Fruit fly (Drosophila melanogaster) whole organism, wandering third instar larva: ENCODE results near the gene karr.

Experiments
- CG9705 ChIP-seq: fragments of 200-800 bp; sonication (Bioruptor generic); optimal IDR thresholded peaks from 2 replicates; lab custom pipeline; 2018; ENCODE audit warnings: missing biosample characterization, mild to moderate bottlenecking, missing genetic modification characterization
- GATAd ChIP-seq: sonication (Bioruptor generic); optimal IDR thresholded peaks from 2 replicates; lab custom pipeline; 2016; ENCODE audit warnings: missing biosample characterization, missing genetic modification characterization
- Hnf4 ChIP-seq: fragments of 200-800 bp; sonication (Bioruptor generic); optimal IDR thresholded peaks from 2 replicates; lab custom pipeline; 2016; ENCODE audit warnings: missing biosample characterization, mild to moderate bottlenecking, missing genetic modification characterization
- Hr78 ChIP-seq: fragments of >200 bp; optimal IDR thresholded peaks from 2 replicates; lab custom pipeline; 2017; ENCODE audit warnings: missing biosample characterization, missing genetic modification characterization
- Hr83 ChIP-seq: fragments of 200-300 bp; sonication (Bioruptor generic); optimal IDR thresholded peaks from 2 replicates; lab custom pipeline; 2016; ENCODE audit warnings: missing biosample characterization, mild to moderate bottlenecking, missing genetic modification characterization, moderate library complexity; ENCODE audit not compliant: poor library complexity, severe bottlenecking
- Mio ChIP-seq: sonication (Bioruptor generic); optimal IDR thresholded peaks from 2 replicates; lab custom pipeline; 2016; ENCODE audit warnings: missing biosample characterization, missing genetic modification characterization
- Myc ChIP-seq: fragments of >200 bp; optimal IDR thresholded peaks from 2 replicates; lab custom pipeline; 2017
- N ChIP-seq: fragments of >200 bp; optimal IDR thresholded peaks from 2 replicates; lab custom pipeline; 2018; ENCODE audit warnings: missing biosample characterization, missing external identifiers, missing genetic modification characterization
- Rel ChIP-seq, 2 experiments: fragments of 200-800 bp; sonication (Bioruptor generic) in 1 of 2; optimal IDR thresholded peaks; 2 replicates in 1 of 2; 3 replicates in 1 of 2; lab custom pipeline; 2016 to 2019; ENCODE audit warnings: mild to moderate bottlenecking in 2 of 2, missing biosample characterization in 2 of 2, missing genetic modification characterization in 2 of 2, moderate library complexity in 1 of 2
- Vsx2 ChIP-seq: fragments of 200-300, 225-300 bp; sonication (Bioruptor generic); optimal IDR thresholded peaks from 2 replicates; lab custom pipeline; 2018; ENCODE audit warnings: missing biosample characterization, missing genetic modification characterization; ENCODE audit not compliant: partially characterized antibody
- br ChIP-seq: fragments of 200-800 bp; sonication (Bioruptor generic); optimal IDR thresholded peaks from 2 replicates; lab custom pipeline; 2016; ENCODE audit warnings: missing biosample characterization, missing genetic modification characterization
- ey ChIP-seq: fragments of 200-800 bp; sonication (Bioruptor generic); optimal IDR thresholded peaks from 2 replicates; lab custom pipeline; 2016; ENCODE audit warnings: missing biosample characterization, missing genetic modification characterization
- h ChIP-seq: fragments of 200-800 bp; sonication (Bioruptor generic); optimal IDR thresholded peaks from 3 replicates; lab custom pipeline; 2016; ENCODE audit warnings: missing biosample characterization, mild to moderate bottlenecking, missing genetic modification characterization
- jim ChIP-seq: fragments of 175-275, 200-325 bp; sonication (Bioruptor generic); optimal IDR thresholded peaks from 2 replicates; lab custom pipeline; 2016; ENCODE audit warnings: missing biosample characterization, mild to moderate bottlenecking, missing genetic modification characterization
- lola ChIP-seq: fragments of >200 bp; optimal IDR thresholded peaks from 2 replicates; lab custom pipeline; 2017; ENCODE audit warnings: missing biosample characterization, missing genetic modification characterization
- rgr ChIP-seq: fragments of 200-800 bp; sonication (Bioruptor generic); optimal IDR thresholded peaks from 3 replicates; lab custom pipeline; 2016; ENCODE audit warnings: missing biosample characterization, mild to moderate bottlenecking, missing genetic modification characterization
- sv ChIP-seq: fragments of 200-800 bp; sonication (Bioruptor generic); optimal IDR thresholded peaks from 3 replicates; lab custom pipeline; 2016; ENCODE audit warnings: missing biosample characterization, missing genetic modification characterization
- woc ChIP-seq: sonication (Bioruptor generic); optimal IDR thresholded peaks from 2 replicates; lab custom pipeline; 2016; ENCODE audit warnings: missing biosample characterization, mild to moderate bottlenecking, missing genetic modification characterization

karr gene

DNA sequence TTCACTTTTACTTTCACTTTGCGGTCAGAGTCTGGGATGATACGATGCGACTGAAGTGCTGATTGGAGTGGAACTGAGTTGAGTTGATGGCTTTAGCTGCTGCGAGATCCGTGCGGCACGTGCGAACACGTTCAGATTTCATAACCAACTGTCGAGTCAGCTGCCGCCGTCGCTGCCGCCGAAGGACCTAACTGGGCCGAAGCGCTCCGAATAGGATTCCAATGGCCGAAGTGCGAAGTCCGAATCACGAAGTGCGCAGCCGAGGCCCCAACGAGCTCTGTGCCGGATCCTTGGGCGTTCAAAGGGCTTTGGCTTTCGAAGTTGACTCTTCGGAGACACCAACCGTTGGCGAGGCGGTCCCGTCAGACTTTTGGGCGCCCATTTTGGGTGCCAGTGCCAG, 47.8 kb downstream of the karr start, which contains the start of gene Dop2R:
TSS of gene Dop2R (minus strand) at position 131 of the 400 bp plus-strand sequence.
- no peak for TF ChIP-seq jim (GFP tag; lab: Kevin White, UChicago)
- no peak for TF ChIP-seq Mio (GFP tag; lab: Kevin White, UChicago)
- TF ChIP-seq ey (GFP tag; lab: Kevin White, UChicago): no peak
- no peak for TF ChIP-seq N (GFP tag; lab: Kevin White, UChicago)
- no peak for TF ChIP-seq Myc (lab: Kevin White, UChicago)
- no peak for TF ChIP-seq CG9705 (GFP tag; lab: Kevin White, UChicago)
- no peak for TF ChIP-seq Vsx2 (GFP tag; lab: Kevin White, UChicago)
- TF ChIP-seq h (GFP tag; lab: Kevin White, UChicago): no peak
- no peak for TF ChIP-seq Hr83 (GFP tag; lab: Kevin White, UChicago)
- TF ChIP-seq lola (GFP tag; lab: Kevin White, UChicago): no peak
- no peak for TF ChIP-seq Hr78 (GFP tag; lab: Kevin White, UChicago)
- no peak for TF ChIP-seq br
- TF ChIP-seq GATAd: no peak
- no peak for TF ChIP-seq rgr (GFP tag; lab: Kevin White, UChicago)
- no peak for TF ChIP-seq Rel (GFP tag; optimal IDR thresholded peaks at IDR 0.05; lab: Kevin White, UChicago)
- no peak for TF ChIP-seq Rel (tag; optimal IDR thresholded peaks at IDR 0.05; lab: Kevin White, UChicago)
- TF ChIP-seq sv (GFP tag; lab: Kevin White, UChicago): no peak
- TF ChIP-seq Hnf4: no peak
- no peak for TF ChIP-seq woc (GFP tag; lab: Kevin White, UChicago)
